Worm (Caenorhabditis elegans) whole organism, late embryonic: Measurements from ENCODE around the gene F13E9.19.

Experiments used
- C38D4.7 ChIP-seq: fragments of 200-800 bp; sonication (Bioruptor generic); optimal IDR thresholded peaks from 2 replicates; lab custom pipeline; 2018; ENCODE audit warnings: mild to moderate bottlenecking, missing genetic modification characterization, moderate library complexity, missing compliant biosample characterization
- F13H6.1 ChIP-seq: sonication (generic microtip); optimal IDR thresholded peaks from 2 replicates; lab custom pipeline; 2016; ENCODE audit warnings: missing genetic modification characterization, missing compliant biosample characterization
- K02D7.2 ChIP-seq: sonication (generic microtip); optimal IDR thresholded peaks from 2 replicates; lab custom pipeline; 2017; ENCODE audit warnings: mild to moderate bottlenecking, missing genetic modification characterization, missing compliant biosample characterization
- K09A11.1 ChIP-seq: sonication (generic microtip); optimal IDR thresholded peaks from 2 replicates; lab custom pipeline; 2017; ENCODE audit warnings: antibody characterized with exemption, mild to moderate bottlenecking, missing genetic modification characterization, missing compliant biosample characterization; ENCODE audit not compliant: insufficient read depth
- T23F11.4 ChIP-seq: fragments of 200-800 bp; sonication (Bioruptor generic); optimal IDR thresholded peaks from 2 replicates; lab custom pipeline; 2018; ENCODE audit warnings: mild to moderate bottlenecking, missing genetic modification characterization, missing compliant biosample characterization
- ceh-19 ChIP-seq: fragments of 200-800 bp; sonication (Bioruptor generic); optimal IDR thresholded peaks from 2 replicates; lab custom pipeline; 2018; ENCODE audit warnings: mild to moderate bottlenecking, missing genetic modification characterization, missing compliant biosample characterization
- ceh-24 ChIP-seq: sonication (generic microtip); optimal IDR thresholded peaks from 2 replicates; lab custom pipeline; 2016; ENCODE audit warnings: mild to moderate bottlenecking, missing genetic modification characterization, missing compliant biosample characterization
- ceh-31 ChIP-seq: sonication (generic microtip); optimal IDR thresholded peaks from 2 replicates; lab custom pipeline; 2016; ENCODE audit warnings: missing genetic modification characterization, missing compliant biosample characterization
- ceh-34 ChIP-seq: sonication (generic microtip); optimal IDR thresholded peaks from 2 replicates; lab custom pipeline; 2016; ENCODE audit warnings: mild to moderate bottlenecking, missing genetic modification characterization, missing compliant biosample characterization
- ceh-45 ChIP-seq: fragments of 200-800 bp; sonication (Bioruptor generic); IDR thresholded peaks from 2 replicates; pipeline ENCODE4 v1.3.6; 2022; ENCODE audit warnings: missing genetic modification reagents, missing genetic modification characterization, missing compliant biosample characterization
- ceh-48 ChIP-seq: sonication (generic microtip); optimal IDR thresholded peaks from 2 replicates; lab custom pipeline; 2016; ENCODE audit warnings: missing genetic modification characterization, inconsistent platforms, missing compliant biosample characterization
- ceh-9 ChIP-seq: sonication (generic microtip); optimal IDR thresholded peaks from 2 replicates; lab custom pipeline; 2016; ENCODE audit warnings: mild to moderate bottlenecking, missing genetic modification characterization, inconsistent platforms, missing compliant biosample characterization
- elt-2 ChIP-seq: sonication (generic microtip); optimal IDR thresholded peaks from 2 replicates; lab custom pipeline; 2016; ENCODE audit warnings: missing genetic modification reagents, missing genetic modification characterization, missing compliant biosample characterization
- ets-4 ChIP-seq: sonication (generic microtip); optimal IDR thresholded peaks from 2 replicates; lab custom pipeline; 2016; ENCODE audit warnings: missing genetic modification characterization, missing compliant biosample characterization
- eyg-1 ChIP-seq: sonication (generic microtip); optimal IDR thresholded peaks from 2 replicates; lab custom pipeline; 2016; ENCODE audit warnings: missing genotype, missing genetic modification characterization, missing compliant biosample characterization
- fax-1 ChIP-seq: sonication (generic microtip); optimal IDR thresholded peaks from 2 replicates; lab custom pipeline; 2016; ENCODE audit warnings: missing genotype, missing genetic modification characterization, missing compliant biosample characterization
- fkh-10 ChIP-seq: fragments of 150-350 bp; optimal IDR thresholded peaks from 2 replicates; lab custom pipeline; 2014; ENCODE audit warnings: missing biosample characterization, missing genetic modification reagents, missing genetic modification characterization
- hlh-13 ChIP-seq: fragments of 200-800 bp; sonication (Bioruptor generic); optimal IDR thresholded peaks from 2 replicates; lab custom pipeline; 2018; ENCODE audit warnings: mild to moderate bottlenecking, missing genetic modification characterization, missing compliant biosample characterization
- hlh-30 ChIP-seq: sonication (generic microtip); optimal IDR thresholded peaks from 2 replicates; lab custom pipeline; 2017; ENCODE audit warnings: antibody characterized with exemption, missing genetic modification characterization, missing compliant biosample characterization; ENCODE audit not compliant: insufficient read depth
- hlh-6 ChIP-seq: sonication (generic microtip); optimal IDR thresholded peaks from 2 replicates; lab custom pipeline; 2016; ENCODE audit warnings: missing genotype, missing genetic modification characterization, missing compliant biosample characterization
- hlh-8 ChIP-seq: sonication (generic microtip); optimal IDR thresholded peaks from 2 replicates; lab custom pipeline; 2016; ENCODE audit warnings: missing genotype, missing genetic modification characterization, missing compliant biosample characterization
- mec-3 ChIP-seq: sonication (generic microtip); optimal IDR thresholded peaks from 2 replicates; lab custom pipeline; 2016; ENCODE audit warnings: borderline replicate concordance, missing genetic modification characterization, missing compliant biosample characterization
- nfya-1 ChIP-seq: sonication (generic microtip); optimal IDR thresholded peaks from 2 replicates; lab custom pipeline; 2017; ENCODE audit warnings: missing genetic modification characterization, mild to moderate bottlenecking, missing compliant biosample characterization, antibody characterized with exemption, moderate library complexity
- nhr-232 ChIP-seq: sonication (generic microtip); optimal IDR thresholded peaks from 2 replicates; lab custom pipeline; 2016; ENCODE audit warnings: missing genetic modification characterization, missing compliant biosample characterization
- odd-2 ChIP-seq: sonication (generic microtip); optimal IDR thresholded peaks from 2 replicates; lab custom pipeline; 2017; ENCODE audit warnings: antibody characterized with exemption, mild to moderate bottlenecking, missing genetic modification characterization, missing compliant biosample characterization
- pag-3 ChIP-seq: sonication (generic microtip); optimal IDR thresholded peaks from 2 replicates; lab custom pipeline; 2016; ENCODE audit warnings: missing compliant biosample characterization, missing genetic modification characterization, borderline replicate concordance
- pax-1 ChIP-seq: fragments of 150-350 bp; optimal IDR thresholded peaks from 2 replicates; lab custom pipeline; 2014; ENCODE audit warnings: missing biosample characterization, missing genetic modification characterization
- pha-2 ChIP-seq: sonication (generic microtip); optimal IDR thresholded peaks from 2 replicates; lab custom pipeline; 2017; ENCODE audit warnings: mild to moderate bottlenecking, missing genetic modification characterization, missing compliant biosample characterization
- pha-4 ChIP-seq: fragments of 150-350 bp; optimal IDR thresholded peaks from 2 replicates; lab custom pipeline; 2018; ENCODE audit warnings: missing biosample characterization, missing genetic modification reagents, missing genetic modification characterization
- pros-1 ChIP-seq: fragments of 150-350 bp; optimal IDR thresholded peaks from 2 replicates; lab custom pipeline; 2014; ENCODE audit warnings: missing biosample characterization, missing genetic modification reagents, missing genetic modification characterization
- rnt-1 ChIP-seq: sonication (generic microtip); optimal IDR thresholded peaks from 2 replicates; lab custom pipeline; 2016; ENCODE audit warnings: missing genetic modification characterization, missing compliant biosample characterization
- sdc-2 ChIP-seq: sonication (generic microtip); optimal IDR thresholded peaks from 2 replicates; lab custom pipeline; 2016; ENCODE audit warnings: missing genotype, missing genetic modification characterization, missing compliant biosample characterization
- sox-2 ChIP-seq: fragments of 200-800 bp; sonication (Bioruptor generic); IDR thresholded peaks from 2 replicates; pipeline ENCODE4 v1.3.6; 2022; ENCODE audit warnings: missing genetic modification reagents, missing genetic modification characterization, missing compliant biosample characterization
- tbx-2 ChIP-seq: sonication (generic microtip); optimal IDR thresholded peaks from 2 replicates; lab custom pipeline; 2016; ENCODE audit warnings: missing genetic modification characterization, missing compliant biosample characterization
- tbx-7 ChIP-seq: sonication (generic microtip); optimal IDR thresholded peaks from 2 replicates; lab custom pipeline; 2016; ENCODE audit warnings: missing genotype, missing genetic modification characterization, missing compliant biosample characterization
- ttx-3 ChIP-seq: sonication (generic microtip); optimal IDR thresholded peaks from 2 replicates; lab custom pipeline; 2016; ENCODE audit warnings: missing genetic modification reagents, missing genetic modification characterization, missing compliant biosample characterization
- unc-86 ChIP-seq: sonication (generic microtip); optimal IDR thresholded peaks from 2 replicates; lab custom pipeline; 2016; ENCODE audit warnings: missing genetic modification characterization, missing compliant biosample characterization
- zip-5 ChIP-seq: sonication (generic microtip); optimal IDR thresholded peaks from 2 replicates; lab custom pipeline; 2016; ENCODE audit warnings: missing genetic modification characterization, missing compliant biosample characterization
- ztf-16 ChIP-seq: sonication (generic microtip); optimal IDR thresholded peaks from 2 replicates; lab custom pipeline; 2017; ENCODE audit warnings: missing genetic modification characterization, missing compliant biosample characterization

Gene F13E9.19

DNA sequence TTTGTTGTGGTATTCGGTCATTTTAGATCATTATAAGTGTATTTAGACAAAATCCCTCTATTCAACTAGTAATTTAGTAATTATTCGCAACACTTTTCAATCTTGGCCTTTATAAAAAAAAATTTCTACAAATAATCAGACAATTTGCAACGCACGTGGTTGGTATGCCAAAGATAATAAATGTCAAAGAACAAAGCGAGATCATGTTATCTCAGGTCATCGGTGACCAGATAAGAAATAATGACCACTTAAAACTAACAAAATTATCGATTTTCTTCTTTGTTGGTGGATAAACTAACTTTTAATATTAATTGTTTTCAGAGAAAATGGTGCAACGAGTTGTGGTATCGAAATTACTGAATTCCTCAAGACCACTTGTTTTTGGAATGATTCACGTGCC is 18.0 kb upstream of the F13E9.19 start, which contains the start of gene F13E9.13:
TSS of gene F13E9.13 (plus strand) at position 317 of the 400 bp plus-strand sequence.
- TF ChIP-seq elt-2, result peak; percentile 86
- TF ChIP-seq ceh-19 (GFP tag; lab: Kevin White, UChicago), result no peak

DNA sequence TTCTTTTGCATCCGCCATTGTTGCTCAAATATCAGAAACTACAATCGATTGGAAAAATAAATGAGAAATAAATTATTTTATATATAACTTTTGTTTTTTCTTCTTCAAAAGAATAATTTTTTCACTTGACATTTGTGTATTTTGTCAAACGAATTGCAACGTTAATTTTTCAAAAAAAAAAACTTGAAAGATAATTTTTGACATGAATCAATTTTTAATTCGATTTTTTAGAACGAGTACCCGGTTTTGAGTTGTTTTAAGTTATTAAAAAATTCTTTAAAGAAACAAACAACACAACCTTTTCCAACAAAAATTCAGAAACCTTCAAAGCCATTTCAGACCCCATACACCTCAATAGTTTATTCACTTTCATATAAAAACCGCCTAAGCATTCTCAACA is 14.9 kb upstream of the F13E9.19 start, which contains the start of gene F13E9.5:
TSS of gene F13E9.5 (minus strand) at position 101 of the 400 bp plus-strand sequence.
- TF ChIP-seq ztf-16 (tag; lab: Kevin White, UChicago), result no peak
- TF ChIP-seq hlh-8 (tag; lab: Kevin White, UChicago), result no peak
- no peak for TF ChIP-seq sdc-2 (tag; lab: Kevin White, UChicago)
- TF ChIP-seq tbx-7 (tag; lab: Kevin White, UChicago), result no peak
- TF ChIP-seq pag-3 (tag; lab: Kevin White, UChicago), result no peak
- TF ChIP-seq F13H6.1, result no peak
- TF ChIP-seq pax-1, result no peak
- TF ChIP-seq nhr-232 (tag; lab: Kevin White, UChicago), result no peak
- TF ChIP-seq ceh-24 (tag; lab: Kevin White, UChicago), result no peak
- no peak for TF ChIP-seq fax-1 (tag; lab: Kevin White, UChicago)
- no peak for TF ChIP-seq hlh-13 (GFP tag; lab: Kevin White, UChicago)

DNA sequence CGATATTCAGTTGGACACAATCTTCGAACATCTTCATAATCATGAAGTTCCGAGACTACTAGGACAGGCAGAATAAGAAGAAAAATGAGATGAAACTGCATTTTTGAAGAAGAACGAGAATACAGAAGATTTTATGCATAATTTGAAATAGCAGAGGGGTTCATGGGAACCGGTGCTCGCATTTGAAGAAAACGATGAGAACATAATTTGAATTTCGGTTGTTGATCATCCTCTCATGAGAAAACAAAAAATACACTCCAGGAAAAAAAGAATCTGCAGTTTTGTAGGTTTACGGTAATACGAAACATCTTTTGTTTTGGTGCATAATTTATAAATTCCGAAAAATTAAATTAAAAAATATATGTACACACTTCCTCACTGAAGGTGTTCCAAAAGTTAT is 13.3 kb upstream of the F13E9.19 start, which contains the start of gene srlf-11:
TSS of gene srlf-11 (minus strand) at position 101 of the 400 bp plus-strand sequence.
- TF ChIP-seq ceh-19 (GFP tag; lab: Kevin White, UChicago), result no peak
- TF ChIP-seq odd-2 (tag; lab: Kevin White, UChicago), result no peak
- TF ChIP-seq ceh-34 (tag; lab: Kevin White, UChicago), result no peak
- no peak for TF ChIP-seq pros-1 (tag; lab: Kevin White, UChicago)
- TF ChIP-seq zip-5 (tag; lab: Kevin White, UChicago), result no peak
- no peak for TF ChIP-seq pha-2 (tag; lab: Kevin White, UChicago)
- TF ChIP-seq hlh-30 (tag; lab: Kevin White, UChicago), result no peak
- TF ChIP-seq pax-1, result no peak
- no peak for TF ChIP-seq ttx-3 (tag; lab: Kevin White, UChicago)
- TF ChIP-seq nhr-232 (tag; lab: Kevin White, UChicago), result no peak

DNA sequence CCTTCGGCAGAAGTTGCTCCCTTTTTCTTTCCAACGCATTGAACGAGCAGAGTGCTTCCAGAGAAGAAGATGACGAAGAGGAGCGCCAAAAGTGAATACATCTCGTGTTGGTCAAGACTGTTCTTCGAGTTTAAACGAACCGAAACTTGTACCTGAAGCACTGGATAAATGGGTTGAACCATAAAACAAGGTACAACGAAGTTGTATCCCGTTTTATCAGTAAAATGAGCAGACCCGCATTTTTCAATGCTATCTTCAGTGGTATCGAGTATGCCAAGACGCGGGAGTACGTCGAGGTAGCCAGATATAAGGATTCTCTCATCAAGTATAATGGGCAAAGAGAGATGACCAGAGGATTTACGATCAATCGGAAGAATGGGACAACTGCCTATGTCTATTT is 11.9 kb upstream of the F13E9.19 start, which contains the start of gene F13E9.16:
TSS of gene F13E9.16 (minus strand) at position 101 of the 400 bp plus-strand sequence.
- TF ChIP-seq rnt-1 (tag; lab: Kevin White, UChicago), result no peak

DNA sequence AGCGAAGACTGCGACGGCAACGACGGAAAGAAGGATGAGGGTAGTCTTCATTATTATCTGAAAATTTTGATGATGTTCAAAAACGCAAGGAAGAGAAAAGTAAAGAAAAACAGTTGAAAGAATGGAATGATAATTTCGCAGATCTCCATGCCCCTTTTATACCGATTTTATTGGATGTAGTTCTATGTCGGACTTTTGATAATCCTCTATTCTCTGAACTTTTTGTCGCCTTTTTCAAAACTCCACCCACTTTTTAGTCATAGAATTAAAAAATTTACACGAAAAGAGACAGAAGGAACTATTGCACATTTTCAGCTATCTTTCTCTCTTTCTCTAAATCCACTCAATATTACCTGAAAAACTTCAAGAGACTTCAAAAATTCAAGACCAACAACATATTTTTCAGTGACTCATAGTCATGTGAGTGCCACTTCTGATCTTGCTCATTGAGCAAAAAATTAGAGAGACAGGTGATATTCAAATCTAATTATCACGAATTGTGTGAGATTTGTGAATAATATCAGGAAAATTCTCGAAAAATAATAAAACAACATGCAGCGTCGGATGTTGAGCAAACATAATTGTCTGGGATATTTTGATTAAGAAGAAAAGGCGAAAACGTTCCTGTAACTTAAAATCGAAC is 9.3 kb upstream of the F13E9.19 start, which contains the start of gene F13E9.15:
TSS of gene F13E9.15 (minus strand) at position 51 of the 643 bp plus-strand sequence.
- TF ChIP-seq rnt-1 (tag; lab: Kevin White, UChicago) (no peak), odd-2 (tag; lab: Kevin White, UChicago) (no peak), nfya-1 (tag; lab: Kevin White, UChicago) (no peak), ttx-3 (tag; lab: Kevin White, UChicago) (no peak), ceh-31 (tag; lab: Kevin White, UChicago) (no peak), fkh-10 (GFP tag; lab: Kevin White, UChicago) (no peak), ets-4 (tag; lab: Kevin White, UChicago) (no peak), sox-2 (GFP tag; lab: Robert Waterston, UW) (no peak), pros-1 (tag; lab: Kevin White, UChicago) (no peak), pha-4 (no peak), tbx-2 (no peak)

DNA sequence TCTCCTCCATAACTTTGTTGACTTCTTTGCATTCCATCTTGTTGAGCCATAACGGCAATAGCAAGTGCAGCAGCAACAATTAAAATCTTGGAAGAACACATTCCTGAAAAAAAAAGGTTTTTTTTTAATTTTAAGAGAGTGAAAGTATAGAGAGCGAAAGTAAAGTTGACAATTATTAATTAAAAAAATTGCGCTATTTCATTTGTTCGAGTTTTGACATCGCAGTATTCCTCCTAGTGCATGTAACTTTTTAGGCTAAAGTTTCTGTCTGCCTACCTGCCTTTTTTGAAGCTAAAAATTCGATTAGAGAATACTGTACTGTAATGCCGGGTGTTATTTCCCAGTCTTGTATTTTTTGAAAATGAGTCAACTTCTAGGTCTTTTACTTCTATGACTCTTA is 7.2 kb upstream of the F13E9.19 start, which contains the start of gene srlf-12:
TSS of gene srlf-12 (minus strand) at position 101 of the 400 bp plus-strand sequence.
- TF ChIP-seq unc-86 (tag; lab: Kevin White, UChicago), result no peak
- TF ChIP-seq hlh-6 (tag; lab: Kevin White, UChicago), result no peak
- TF ChIP-seq rnt-1 (tag; lab: Kevin White, UChicago), result no peak
- no peak for TF ChIP-seq hlh-13 (GFP tag; lab: Kevin White, UChicago)
- no peak for TF ChIP-seq C38D4.7 (GFP tag; lab: Kevin White, UChicago)
- no peak for TF ChIP-seq ceh-45 (GFP tag; lab: Robert Waterston, UW)
- no peak for TF ChIP-seq ceh-48 (tag; lab: Kevin White, UChicago)
- no peak for TF ChIP-seq K09A11.1 (tag; lab: Kevin White, UChicago)
- TF ChIP-seq eyg-1 (tag; lab: Kevin White, UChicago), result no peak
- no peak for TF ChIP-seq mec-3 (tag; lab: Kevin White, UChicago)
- no peak for TF ChIP-seq T23F11.4 (GFP tag; lab: Kevin White, UChicago)
- TF ChIP-seq F13H6.1, result no peak
- no peak for TF ChIP-seq K02D7.2 (tag; lab: Kevin White, UChicago)
- no peak for TF ChIP-seq ceh-9 (tag; lab: Kevin White, UChicago)
- TF ChIP-seq hlh-8 (tag; lab: Kevin White, UChicago), result no peak
